Worm (Caenorhabditis elegans) whole organism, mixed stage, embryonic: ENCODE measurements around the gene gst-20.
"Not testable (repeated sequence)": the region's sequence is repeated elsewhere in the genome, so short reads cannot be mapped to it uniquely, and the experiment has no call there.

Experiments used
- ceh-39 ChIP-seq: fragments of 150-350 bp; optimal IDR thresholded peaks from 2 replicates; lab custom pipeline; 2014; ENCODE audit warnings: missing biosample characterization, missing genetic modification characterization
- ceh-43 ChIP-seq: fragments of 200-800 bp; sonication (Bioruptor generic); optimal IDR thresholded peaks from 2 replicates; lab custom pipeline; 2018; ENCODE audit warnings: mild to moderate bottlenecking, missing genetic modification characterization, moderate library complexity, missing compliant biosample characterization
- ceh-83 ChIP-seq: fragments of 200-800 bp; sonication (Bioruptor generic); optimal IDR thresholded peaks from 2 replicates; lab custom pipeline; 2018; ENCODE audit warnings: mild to moderate bottlenecking, missing genetic modification characterization, missing compliant biosample characterization
- ces-1 ChIP-seq: fragments of 150-350 bp; optimal IDR thresholded peaks from 2 replicates; lab custom pipeline; 2014; ENCODE audit warnings: missing biosample characterization, missing genetic modification reagents, missing genetic modification characterization
- cnd-1 ChIP-seq: fragments of 200-800 bp; sonication (Bioruptor generic); optimal IDR thresholded peaks from 2 replicates; lab custom pipeline; 2018; ENCODE audit warnings: mild to moderate bottlenecking, missing genetic modification characterization, missing compliant biosample characterization
- drap-1 ChIP-seq: fragments of 200-800 bp; sonication (Bioruptor generic); optimal IDR thresholded peaks from 3 replicates; lab custom pipeline; 2018; ENCODE audit warnings: mild to moderate bottlenecking, missing genetic modification characterization, missing compliant biosample characterization
- elt-1 ChIP-seq: sonication (generic microtip); optimal IDR thresholded peaks from 2 replicates; lab custom pipeline; 2017; ENCODE audit warnings: missing genetic modification characterization, mild to moderate bottlenecking, missing compliant biosample characterization, antibody characterized with exemption, moderate library complexity, borderline replicate concordance; ENCODE audit not compliant: insufficient read depth
- flh-1 ChIP-seq: fragments of 200-800 bp; sonication (Bioruptor generic); optimal IDR thresholded peaks from 2 replicates; lab custom pipeline; 2018; ENCODE audit warnings: mild to moderate bottlenecking, missing genetic modification characterization, moderate library complexity, missing compliant biosample characterization
- lin-32 ChIP-seq: fragments of 200-800 bp; sonication (Bioruptor generic); optimal IDR thresholded peaks from 2 replicates; lab custom pipeline; 2018; ENCODE audit warnings: mild to moderate bottlenecking, missing genetic modification characterization, missing compliant biosample characterization
- lsy-2 ChIP-seq: fragments of 150-350 bp; optimal IDR thresholded peaks from 2 replicates; lab custom pipeline; 2014; ENCODE audit warnings: missing biosample characterization, missing genetic modification characterization
- mab-5 ChIP-seq: fragments of 150-350 bp; optimal IDR thresholded peaks from 2 replicates; lab custom pipeline; 2014; ENCODE audit warnings: missing biosample characterization, missing genetic modification characterization
- mep-1 ChIP-seq: fragments of 150-350 bp; optimal IDR thresholded peaks from 2 replicates; lab custom pipeline; 2017; ENCODE audit warnings: missing biosample characterization, missing genetic modification reagents, missing genetic modification characterization, inconsistent platforms
- nhr-12 ChIP-seq: fragments of 150-350 bp; optimal IDR thresholded peaks from 2 replicates; lab custom pipeline; 2014; ENCODE audit warnings: missing biosample characterization, missing genetic modification characterization
- nhr-237 ChIP-seq: fragments of 150-350 bp; optimal IDR thresholded peaks from 2 replicates; lab custom pipeline; 2014; ENCODE audit warnings: missing biosample characterization, missing genetic modification characterization
- pha-4 ChIP-seq: fragments of 150-350 bp; optimal IDR thresholded peaks from 2 replicates; lab custom pipeline; 2018; ENCODE audit warnings: missing biosample characterization, missing genetic modification reagents, missing genetic modification characterization
- sem-2 ChIP-seq: fragments of 200-800 bp; sonication (Bioruptor generic); optimal IDR thresholded peaks from 2 replicates; lab custom pipeline; 2018; ENCODE audit warnings: mild to moderate bottlenecking, missing genetic modification characterization, missing compliant biosample characterization
- snpc-4 ChIP-seq: fragments of 150-350 bp; optimal IDR thresholded peaks from 2 replicates; lab custom pipeline; 2014; ENCODE audit warnings: missing biosample characterization, missing genetic modification characterization
- unc-120 ChIP-seq: sonication (generic microtip); optimal IDR thresholded peaks from 2 replicates; lab custom pipeline; 2017; ENCODE audit warnings: missing genetic modification characterization, missing compliant biosample characterization; ENCODE audit not compliant: poor library complexity, severe bottlenecking
- unc-39 ChIP-seq: fragments of 150-350 bp; optimal IDR thresholded peaks from 2 replicates; lab custom pipeline; 2014; ENCODE audit warnings: missing biosample characterization, missing genetic modification characterization
- unc-62 ChIP-seq: fragments of 150-350 bp; optimal IDR thresholded peaks from 2 replicates; lab custom pipeline; 2014; ENCODE audit warnings: missing biosample characterization, missing genetic modification reagents, missing genetic modification characterization
- zip-8 ChIP-seq: fragments of 150-350 bp; optimal IDR thresholded peaks from 2 replicates; lab custom pipeline; 2014; ENCODE audit warnings: missing biosample characterization, missing genetic modification characterization
- ztf-11 ChIP-seq: fragments of 150-350 bp; optimal IDR thresholded peaks from 2 replicates; lab custom pipeline; 2014; ENCODE audit warnings: missing biosample characterization, missing genetic modification characterization

The gst-20 gene

ce11 chrII:13609655-13610054, at the start of gene gst-20:
Gene gst-20, minus strand, starts transcription at chrII:13609824.
- TF ChIP-seq elt-1, result peak; percentile 82
- TF ChIP-seq unc-120 (tag; lab: Kevin White, UChicago), result no peak

- TF ChIP-seq pha-4 (tag; lab: Kevin White, UChicago); elt-1; ceh-39 (tag; lab: Kevin White, UChicago): not testable (repeated sequence)
Measured at ce11 chrII:13654723-13655122, 45.1 kb upstream of the gst-20 start, which contains the start of gene C31C9.9. Gene C31C9.9, plus strand, starts transcription at chrII:13655023.

DNA sequence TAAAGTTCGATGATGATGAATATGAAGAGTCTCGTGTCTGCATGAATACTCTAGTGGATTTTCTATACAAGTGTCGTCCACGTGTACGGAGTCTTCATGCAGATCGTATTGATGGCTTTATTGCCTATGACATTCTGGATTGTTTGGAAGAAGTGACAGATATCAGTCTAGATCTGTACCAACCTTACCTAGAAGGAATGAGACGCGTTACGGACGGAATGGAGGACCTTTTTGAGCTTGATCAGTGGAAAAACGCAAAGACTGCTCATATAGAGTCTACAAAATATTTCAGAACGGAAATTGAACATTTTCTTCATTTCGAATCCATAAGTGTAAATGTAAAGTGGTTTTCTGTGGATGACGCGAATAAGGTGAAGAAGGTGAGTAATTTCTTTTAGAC, 38.6 kb upstream of the gst-20 start, which contains the start of gene fbxa-169:
Gene fbxa-169 (plus strand): TSS at position 301 of the 400 bp plus-strand sequence.
- TF ChIP-seq nhr-237 (tag; lab: Kevin White, UChicago) (no peak), ztf-11 (tag; lab: Kevin White, UChicago) (no peak), flh-1 (GFP tag; lab: Kevin White, UChicago) (no peak), snpc-4 (tag; lab: Kevin White, UChicago) (no peak), nhr-12 (no peak), mab-5 (tag; lab: Kevin White, UChicago) (no peak), cnd-1 (tag; lab: Kevin White, UChicago) (no peak), sem-2 (GFP tag; lab: Kevin White, UChicago) (no peak), pha-4 (tag; lab: Kevin White, UChicago) (no peak), zip-8 (tag; lab: Kevin White, UChicago) (no peak)

DNA sequence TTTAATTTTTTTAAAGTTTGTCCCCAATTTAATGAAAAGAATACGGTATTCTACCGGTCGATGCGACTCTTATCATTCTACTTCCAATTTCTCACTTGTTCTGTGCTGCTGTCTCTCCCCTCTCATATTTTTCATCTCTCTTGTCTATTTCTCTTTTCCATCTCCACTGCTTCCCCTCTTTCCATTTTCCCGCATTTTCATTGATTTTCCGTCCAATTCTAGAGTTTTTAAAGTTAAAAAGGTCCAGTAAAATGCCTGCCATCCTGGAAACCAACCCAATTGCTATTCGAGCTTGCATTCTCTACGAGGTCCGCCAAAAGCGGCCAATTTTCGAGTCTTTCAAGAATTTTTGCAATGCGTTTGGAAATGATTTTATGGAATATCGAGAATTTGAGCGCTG, 31.7 kb upstream of the gst-20 start, which contains the start of gene fbxa-167:
Gene fbxa-167 (plus strand): TSS at position 179 of the 400 bp plus-strand sequence.
- peak; percentile 21 for TF ChIP-seq mep-1 (tag; lab: Kevin White, UChicago)
- TF ChIP-seq nhr-237 (tag; lab: Kevin White, UChicago), result no peak

DNA sequence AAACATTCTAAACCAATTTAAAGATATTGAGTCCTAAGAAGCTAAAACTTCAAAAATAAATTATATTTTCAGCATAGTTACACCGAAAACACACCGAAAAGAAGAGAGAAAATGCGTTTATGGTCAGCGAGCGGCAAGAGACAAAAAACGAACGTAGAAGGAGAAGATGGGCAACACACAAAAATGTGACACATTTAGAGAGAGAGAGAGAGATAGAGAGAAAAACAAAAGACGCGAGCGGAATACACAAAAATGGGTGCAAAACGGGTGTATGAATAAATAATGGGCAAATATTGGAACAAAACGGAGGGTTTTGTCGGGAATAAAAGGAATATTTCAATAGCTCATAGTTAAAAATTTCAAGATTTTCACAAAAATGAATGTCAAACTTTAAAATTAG, 30.6 kb upstream of the gst-20 start:
- TF ChIP-seq unc-62 (GFP tag; lab: Kevin White, UChicago), result peak; percentile 11
- peak; percentile 25 for TF ChIP-seq ces-1 (GFP tag; lab: Kevin White, UChicago)
- no peak for TF ChIP-seq nhr-237 (tag; lab: Kevin White, UChicago)

DNA sequence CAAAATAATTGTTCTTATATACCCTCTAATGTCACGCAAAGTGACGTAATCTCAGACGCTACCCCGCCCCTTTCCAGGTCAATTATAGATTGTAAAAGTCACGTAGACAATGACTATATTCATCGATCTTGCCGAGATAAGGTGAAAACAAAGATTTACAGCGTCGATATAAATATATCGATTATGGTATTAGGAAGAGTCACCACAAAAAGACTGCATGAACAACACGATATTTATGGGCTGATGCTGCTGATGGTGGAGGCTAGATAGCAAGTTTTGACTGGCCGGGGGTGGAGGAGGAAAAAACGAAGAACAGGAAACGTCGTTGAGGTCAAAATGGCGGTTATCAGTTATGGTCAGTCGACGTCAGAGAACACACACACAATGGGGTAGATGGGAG, 29.0 kb upstream of the gst-20 start:
- TF ChIP-seq ceh-83 (GFP tag; lab: Kevin White, UChicago) (no peak), elt-1 (peak; percentile 96), ceh-39 (tag; lab: Kevin White, UChicago) (peak; percentile 45)
- TF ChIP-seq, all 35 proteins: peak for 2

DNA sequence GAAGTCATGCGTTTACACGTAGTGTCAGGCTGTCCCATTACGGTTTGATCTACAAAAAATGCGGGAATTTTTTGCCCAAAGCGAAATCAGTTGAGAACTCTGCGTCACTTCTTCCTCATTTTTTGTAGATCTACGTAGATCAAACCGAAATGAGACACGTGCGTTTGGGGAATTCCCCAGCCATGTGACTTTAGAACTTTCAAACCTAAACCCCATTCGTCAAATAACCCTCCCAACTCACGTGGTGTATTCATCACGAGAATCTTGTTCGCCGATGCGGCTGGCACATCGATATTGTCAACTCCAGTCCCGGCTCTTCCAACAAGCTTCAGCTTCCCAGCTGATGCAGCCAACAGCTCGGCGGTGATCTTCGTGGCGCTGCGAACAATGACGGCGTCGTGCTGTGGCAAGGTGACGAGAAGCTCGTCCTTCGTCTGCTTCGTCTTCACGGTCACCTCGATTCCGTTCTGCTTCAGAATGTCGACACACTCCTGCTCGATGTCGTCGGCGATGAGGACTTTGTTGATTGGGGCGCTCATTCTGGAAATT, 28.4 kb upstream of the gst-20 start, which contains the start of gene phdh-1:
Gene phdh-1 (minus strand): TSS at position 540 of the 549 bp plus-strand sequence.
- TF ChIP-seq lin-32 (GFP tag; lab: Kevin White, UChicago), result no peak
- TF ChIP-seq ceh-43 (GFP tag; lab: Kevin White, UChicago), result no peak
- TF ChIP-seq lsy-2, result no peak
- no peak for TF ChIP-seq mab-5 (tag; lab: Kevin White, UChicago)

DNA sequence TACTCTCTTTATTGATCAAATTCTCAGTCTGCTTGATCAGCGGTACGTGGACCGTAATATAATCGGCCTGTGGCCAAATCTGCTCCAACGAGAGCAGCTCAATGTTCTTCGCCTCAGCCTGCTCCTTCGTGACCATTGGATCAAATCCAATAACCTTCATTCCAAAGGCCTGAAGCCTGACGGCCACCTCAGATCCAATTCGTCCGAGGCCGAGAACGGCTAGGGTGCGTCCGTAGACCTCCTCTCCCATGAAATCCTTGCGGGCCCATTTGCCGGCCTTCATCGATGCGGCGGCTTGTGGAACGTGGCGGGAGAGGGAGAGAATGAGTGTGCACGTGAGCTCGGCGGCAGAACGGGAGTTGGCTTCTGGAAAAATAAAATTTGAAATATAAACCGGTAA, 27.8 kb upstream of the gst-20 start:
- TF ChIP-seq unc-62 (GFP tag; lab: Kevin White, UChicago) (no peak), nhr-237 (tag; lab: Kevin White, UChicago) (no peak), unc-39 (tag; lab: Kevin White, UChicago) (no peak)

ce11 chrII:13636596-13636995, 27.0 kb upstream of the gst-20 start:
- TF ChIP-seq unc-62 (GFP tag; lab: Kevin White, UChicago) (no peak), flh-1 (GFP tag; lab: Kevin White, UChicago) (no peak), drap-1 (GFP tag; lab: Kevin White, UChicago) (no peak), cnd-1 (tag; lab: Kevin White, UChicago) (no peak)
